Worm (Caenorhabditis elegans): ENCODE measurements around the gene igdb-2.
"Not testable (repeated sequence)": the region's sequence is repeated elsewhere in the genome, so short reads cannot be mapped to it uniquely, and the experiment has no call there.

The igdb-2 gene

DNA sequence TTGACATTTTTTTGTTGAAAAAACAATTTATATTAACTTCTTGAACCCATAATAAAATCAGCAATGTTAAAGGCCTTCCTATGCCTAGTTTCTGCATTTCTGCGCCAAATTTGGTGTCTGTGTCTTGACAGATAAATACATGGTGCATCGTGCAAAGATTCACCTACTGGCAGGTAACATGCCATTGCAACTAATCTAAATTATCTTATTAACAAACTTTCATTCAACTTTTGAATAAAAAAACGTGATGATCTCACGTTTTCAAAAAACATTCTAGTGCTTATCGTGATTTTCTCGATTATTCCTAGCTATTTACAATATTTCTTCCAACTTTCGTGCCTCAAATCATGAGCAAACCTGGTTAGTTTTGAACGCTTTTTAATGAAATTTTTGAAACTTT is 11.8 kb upstream of the igdb-2 start, which contains the start of gene C25G4.7:
TSS of gene C25G4.7 (plus strand) at position 301 of the 400 bp plus-strand sequence.
- TF ChIP-seq B0261.1 (tag; optimal IDR thresholded peaks at IDR 0.05) = no peak
- no peak for TF ChIP-seq Y79H2A.3 (GFP tag; conservative IDR thresholded peaks at IDR 0.05)
- no peak for TF ChIP-seq Y95B8A.8 (GFP tag; IDR thresholded peaks at IDR 0.05)
- TF ChIP-seq gei-17 (GFP tag; optimal IDR thresholded peaks at IDR 0.05) = no peak
- no peak for TF ChIP-seq Y53G8AR.9 (GFP tag; conservative IDR thresholded peaks at IDR 0.05)
- TF ChIP-seq sdz-38 (tag; optimal IDR thresholded peaks at IDR 0.05) = no peak
- TF ChIP-seq madf-8 (GFP tag; conservative IDR thresholded peaks at IDR 0.05) = no peak
- no peak for TF ChIP-seq nhr-80 (tag; optimal IDR thresholded peaks at IDR 0.05)
- TF ChIP-seq sptf-2 (GFP tag; optimal IDR thresholded peaks at IDR 0.05) = no peak
- TF ChIP-seq nhr-27 (tag; optimal IDR thresholded peaks at IDR 0.05) = no peak
- TF ChIP-seq zim-3 (tag; optimal IDR thresholded peaks at IDR 0.05) = no peak
- no peak for TF ChIP-seq fkh-3 (tag; optimal IDR thresholded peaks at IDR 0.05)

- TF ChIP-seq aptf-2 (GFP tag; conservative IDR thresholded peaks at IDR 0.05) = no peak
- no peak for TF ChIP-seq lin-26 (GFP tag; IDR thresholded peaks at IDR 0.05)
- TF ChIP-seq bed-2 (GFP tag; IDR thresholded peaks at IDR 0.05) = no peak
These were observed 5.1 kb upstream of the igdb-2 start, which contains the start of gene C25G4.8 for ce11 chrIV:12463370-12463769. C25G4.8 (minus strand) TSS chrIV:12463470.

ce11 chrIV:12464822-12465221 is 3.6 kb upstream of the igdb-2 start:
- TF ChIP-seq rcor-1 (GFP tag; IDR thresholded peaks at IDR 0.05) = no peak
- TF ChIP-seq D2030.7 (GFP tag; IDR thresholded peaks at IDR 0.05) = no peak
- TF ChIP-seq attf-3 (GFP tag; conservative IDR thresholded peaks at IDR 0.05) = no peak
- no peak for TF ChIP-seq ceh-58 (GFP tag; IDR thresholded peaks at IDR 0.05)
- no peak for TF ChIP-seq Y67H2A.10 (GFP tag; conservative IDR thresholded peaks at IDR 0.05)
- TF ChIP-seq rpc-1 (optimal IDR thresholded peaks at IDR 0.05) = no peak
- TF ChIP-seq rpc-1 (tag; optimal IDR thresholded peaks at IDR 0.05) = no peak
- TF ChIP-seq K11D2.4 (GFP tag; IDR thresholded peaks at IDR 0.05) = no peak
- TF ChIP-seq egl-44 (GFP tag; IDR thresholded peaks at IDR 0.05) = no peak
- no peak for TF ChIP-seq rec-8 (tag; optimal IDR thresholded peaks at IDR 0.05)
- no peak for TF ChIP-seq hmg-20 (GFP tag; IDR thresholded peaks at IDR 0.05)

DNA sequence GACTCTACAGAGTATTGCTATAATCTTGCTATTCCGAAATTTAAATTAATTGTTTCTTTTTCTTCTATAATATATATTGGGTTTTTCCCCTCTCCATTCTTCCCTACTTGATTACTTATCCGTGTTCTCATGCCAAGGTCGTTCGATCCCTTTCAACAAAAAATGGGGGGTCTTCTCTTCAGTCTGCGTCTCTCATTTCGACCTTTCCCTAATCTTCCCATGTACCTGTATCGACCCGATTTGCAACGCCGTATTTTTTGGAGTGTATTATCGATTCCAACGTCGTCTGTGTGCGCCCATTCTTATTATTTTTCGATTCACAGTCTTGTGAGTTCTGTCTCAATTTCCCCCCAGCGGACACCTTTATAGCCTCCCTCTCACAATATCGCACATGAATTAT is 698 bp upstream of the igdb-2 start:
- TF ChIP-seq athp-1 (tag; optimal IDR thresholded peaks at IDR 0.05) (no peak), hmg-1.2 (GFP tag; IDR thresholded peaks at IDR 0.05) (peak; percentile 41; the same call in 1 of the 2 replicates), aptf-2 (GFP tag; conservative IDR thresholded peaks at IDR 0.05) (0 out of 2 replicates have a peak, but pooled peaks have one; percentile 60), ccch-3 (GFP tag; optimal IDR thresholded peaks at IDR 0.05) (no peak)

- not testable (repeated sequence) for TF ChIP-seq lsy-27 (tag; optimal IDR thresholded peaks at IDR 0.05; ENCODE audit: borderline replicate concordance, insufficient read depth); efl-1 (GFP tag; optimal IDR thresholded peaks at IDR 0.05); C17E4.6 (GFP tag; IDR thresholded peaks at IDR 0.05)
These were observed 8.5 kb downstream of the igdb-2 start, which contains the start of gene T04A11.1 for ce11 chrIV:12476942-12477341. T04A11.1 (minus strand) TSS chrIV:12477042.
